Fruit fly (Drosophila melanogaster): ENCODE measurements around the gene CG10163.

The CG10163 gene

DNA sequence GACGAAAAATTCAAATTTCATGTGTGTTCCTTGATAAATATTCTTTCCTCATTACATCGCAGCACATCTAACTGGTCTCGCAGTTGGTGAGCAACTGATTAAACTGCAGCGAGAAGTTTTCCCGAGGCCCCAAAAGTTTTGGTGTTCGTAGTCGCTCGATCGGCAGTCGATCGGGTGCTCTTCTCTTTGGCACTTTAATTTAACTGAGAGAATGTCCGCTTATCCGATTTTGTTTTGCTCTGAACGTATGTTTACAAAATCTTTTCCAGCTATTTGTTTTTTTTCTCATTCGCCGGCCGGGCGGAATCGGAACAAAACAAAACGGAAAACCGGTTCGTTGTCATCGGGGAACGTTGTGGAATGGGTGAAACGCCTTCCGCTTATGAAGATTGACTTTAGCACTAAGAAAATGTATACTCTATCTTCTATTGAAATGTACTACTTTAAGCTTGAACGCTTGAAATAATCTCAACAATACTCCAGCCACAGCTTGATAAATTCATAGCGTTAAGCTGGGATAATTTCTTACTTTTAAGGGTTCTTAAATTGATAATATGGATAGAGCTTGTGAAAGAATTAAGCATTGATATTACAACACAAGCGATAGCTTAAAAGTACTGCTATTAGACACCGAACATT is 39.9 kb downstream of the CG10163 start (continued):
- peak; percentile 94 for TF ChIP-seq pfk (GFP tag; optimal IDR thresholded peaks at IDR 0.05)
- no peak for TF ChIP-seq Hsf (GFP tag; optimal IDR thresholded peaks at IDR 0.05)
- peak; percentile 80 for TF ChIP-seq Jarid2 (GFP tag; optimal IDR thresholded peaks at IDR 0.05)
- TF ChIP-seq pzg (GFP tag; optimal IDR thresholded peaks at IDR 0.05): no peak
- TF ChIP-seq D19A (tag; optimal IDR thresholded peaks at IDR 0.05): peak; percentile 94
- peak; percentile 70 to 72 for TF ChIP-seq Trl (optimal IDR thresholded peaks at IDR 0.05)
- no peak for TF ChIP-seq Trl (GFP tag; optimal IDR thresholded peaks at IDR 0.05)
- no peak for TF ChIP-seq trem (tag; optimal IDR thresholded peaks at IDR 0.05)
- TF ChIP-seq CG4730 (GFP tag; IDR thresholded peaks at IDR 0.05): no peak
- TF ChIP-seq nerfin-2 (GFP tag; IDR thresholded peaks at IDR 0.05; ENCODE audit: partially characterized antibody): no peak
- TF ChIP-seq Nf-YC (tag; optimal IDR thresholded peaks at IDR 0.05): no peak
- no peak for TF ChIP-seq phol (tag; optimal IDR thresholded peaks at IDR 0.05)
- TF ChIP-seq CG12071 (GFP tag; optimal IDR thresholded peaks at IDR 0.05): peak; percentile 60
- no peak for TF ChIP-seq CG14667 (GFP tag; IDR thresholded peaks at IDR 0.05)
- no peak for TF ChIP-seq Neu2 (GFP tag; optimal IDR thresholded peaks at IDR 0.05; ENCODE audit: borderline replicate concordance)
- peak; percentile 63 for TF ChIP-seq sd (tag; optimal IDR thresholded peaks at IDR 0.05)
- 0 out of 2 replicates have a peak, but pooled peaks have one; percentile 41 for TF ChIP-seq E2f2 (GFP tag; IDR thresholded peaks at IDR 0.05)
- TF ChIP-seq CG34422 (GFP tag; IDR thresholded peaks at IDR 0.05): peak; percentile 95; the same call in 2 of the 3 replicates
- no peak for TF ChIP-seq CG12942 (GFP tag; optimal IDR thresholded peaks at IDR 0.05)
- no peak for TF ChIP-seq CG1233 (GFP tag; optimal IDR thresholded peaks at IDR 0.05)
- no peak for TF ChIP-seq CG3995 (GFP tag; optimal IDR thresholded peaks at IDR 0.05)
- TF ChIP-seq dan (GFP tag; IDR thresholded peaks at IDR 0.05): no peak
- no peak for TF ChIP-seq GATAe (GFP tag; conservative IDR thresholded peaks at IDR 0.05)
- no peak for TF ChIP-seq da (GFP tag; optimal IDR thresholded peaks at IDR 0.05)
- TF ChIP-seq CG17359 (tag; optimal IDR thresholded peaks at IDR 0.05): no peak
- TF ChIP-seq prd (optimal IDR thresholded peaks at IDR 0.05): no peak
- TF ChIP-seq prd (GFP tag; IDR thresholded peaks at IDR 0.05): no peak
- no peak for TF ChIP-seq CG2120 (GFP tag; optimal IDR thresholded peaks at IDR 0.05)
- peak; percentile 23; the same call in 1 of the 2 replicates for TF ChIP-seq sna (GFP tag; IDR thresholded peaks at IDR 0.05; ENCODE audit: partially characterized antibody)
- TF ChIP-seq CrebB (tag; optimal IDR thresholded peaks at IDR 0.05): peak; percentile 51
- no peak for TF ChIP-seq gfzf (GFP tag; optimal IDR thresholded peaks at IDR 0.05)
- no peak for TF ChIP-seq her (GFP tag; optimal IDR thresholded peaks at IDR 0.05)
- no peak for TF ChIP-seq CG8089 (GFP tag; optimal IDR thresholded peaks at IDR 0.05)
- no peak for TF ChIP-seq ems (GFP tag; optimal IDR thresholded peaks at IDR 0.05)
- TF ChIP-seq toy (GFP tag; IDR thresholded peaks at IDR 0.05): no peak
- no peak for TF ChIP-seq CG10543 (GFP tag; optimal IDR thresholded peaks at IDR 0.05)
- TF ChIP-seq Vsx1 (GFP tag; optimal IDR thresholded peaks at IDR 0.05): no peak
- no peak for TF ChIP-seq gsb-n (tag; optimal IDR thresholded peaks at IDR 0.05)
- no peak for TF ChIP-seq Hey (tag; optimal IDR thresholded peaks at IDR 0.05)
- no peak for TF ChIP-seq CG31365 (tag; optimal IDR thresholded peaks at IDR 0.05)
- TF ChIP-seq Deaf1 (tag; optimal IDR thresholded peaks at IDR 0.05): peak; percentile 96
- TF ChIP-seq caup (GFP tag; optimal IDR thresholded peaks at IDR 0.05; ENCODE audit: severe bottlenecking): no peak
- TF ChIP-seq psq (GFP tag; optimal IDR thresholded peaks at IDR 0.05): peak; percentile 96
- TF ChIP-seq CG12769 (tag; optimal IDR thresholded peaks at IDR 0.05): peak; percentile 21
- no peak for TF ChIP-seq Dad (GFP tag; optimal IDR thresholded peaks at IDR 0.05)
- TF ChIP-seq bowl (GFP tag; IDR thresholded peaks at IDR 0.05): no peak
- peak; percentile 16 for TF ChIP-seq nau (GFP tag; optimal IDR thresholded peaks at IDR 0.05)
- TF ChIP-seq CG8478 (optimal IDR thresholded peaks at IDR 0.05): no peak
- no peak for TF ChIP-seq pum (GFP tag; optimal IDR thresholded peaks at IDR 0.05)
- TF ChIP-seq ERR (GFP tag; optimal IDR thresholded peaks at IDR 0.05): no peak
- no peak for TF ChIP-seq tll (GFP tag; optimal IDR thresholded peaks at IDR 0.05)
